Worm (Caenorhabditis elegans): ENCODE data around the gene K06B4.15.
"Not testable (repeated sequence)": the region's sequence is repeated elsewhere in the genome, so short reads cannot be mapped to it uniquely, and the experiment has no call there.

DNA sequence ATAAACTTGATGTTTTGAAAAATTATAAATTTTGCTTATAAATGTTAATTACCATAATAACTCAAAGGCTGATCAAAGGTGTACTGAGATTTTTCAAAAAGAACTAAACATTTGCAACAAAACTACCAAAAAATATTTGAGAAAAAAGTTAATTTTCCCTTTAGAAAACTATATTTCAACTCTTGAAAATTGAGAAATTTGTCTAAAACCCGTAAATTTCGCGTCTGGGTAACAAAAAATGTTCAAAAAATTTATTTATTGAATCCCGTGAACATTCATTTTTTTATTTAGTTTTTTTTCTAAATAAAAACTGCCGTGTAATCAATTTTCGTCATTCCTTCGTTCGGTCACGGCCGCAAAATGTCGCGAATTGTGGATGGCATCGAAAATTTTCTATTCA lies at the start of gene K06B4.15:
- not testable (repeated sequence) for TF ChIP-seq W03F9.2, him-1, dao-5 (tag; optimal IDR thresholded peaks at IDR 0.05)

All from whole organism, L4/young adult.